Worm (Caenorhabditis elegans) whole organism, early embryonic: ENCODE data around the gene Y37H2A.18.

Experiments
- aly-1 ChIP-seq: sonication (generic microtip); optimal IDR thresholded peaks from 2 replicates; lab custom pipeline; 2016; ENCODE audit warnings: missing genetic modification characterization, missing compliant biosample characterization
- tbx-37 ChIP-seq: fragments of 200-800 bp; sonication (Bioruptor generic); conservative IDR thresholded peaks from 2 replicates; pipeline ENCODE4 v1.3.6; 2022; ENCODE audit warnings: missing genetic modification reagents, missing genetic modification characterization, missing compliant biosample characterization

DNA sequence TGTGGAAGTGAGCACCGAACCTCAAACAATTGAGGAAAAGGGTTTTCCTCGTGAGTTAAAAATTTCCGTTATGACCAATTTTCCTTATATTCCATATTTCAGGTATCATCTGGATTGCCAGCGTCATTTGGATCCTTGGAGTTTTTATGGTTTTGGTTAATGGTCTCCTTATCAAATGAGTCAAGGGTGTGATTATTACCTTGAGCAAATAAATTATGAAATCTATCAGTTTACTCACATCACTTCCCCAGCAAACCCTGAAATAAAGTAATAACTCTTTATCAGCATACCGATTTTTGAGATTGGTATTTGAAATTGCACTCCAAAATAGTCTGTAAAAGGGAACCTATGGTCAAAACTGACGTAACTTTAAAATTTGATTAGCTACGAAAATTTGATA is 11.4 kb upstream of the Y37H2A.18 start:
- TF ChIP-seq tbx-37 (GFP tag; lab: Robert Waterston, UW) (no peak), aly-1 (tag; lab: Kevin White, UChicago) (no peak)
